Fruit fly (Drosophila melanogaster) ovary, adult (tissue): ENCODE measurements around the gene CG12499.

ENCODE experiments used
- CG17801 ChIP-seq: fragments of 200-800 bp; optimal IDR thresholded peaks from 2 replicates; lab custom pipeline; 2019; ENCODE audit warnings: missing biosample characterization, mild to moderate bottlenecking, missing genetic modification characterization, moderate library complexity; ENCODE audit not compliant: partially characterized antibody

The CG12499 gene

DNA sequence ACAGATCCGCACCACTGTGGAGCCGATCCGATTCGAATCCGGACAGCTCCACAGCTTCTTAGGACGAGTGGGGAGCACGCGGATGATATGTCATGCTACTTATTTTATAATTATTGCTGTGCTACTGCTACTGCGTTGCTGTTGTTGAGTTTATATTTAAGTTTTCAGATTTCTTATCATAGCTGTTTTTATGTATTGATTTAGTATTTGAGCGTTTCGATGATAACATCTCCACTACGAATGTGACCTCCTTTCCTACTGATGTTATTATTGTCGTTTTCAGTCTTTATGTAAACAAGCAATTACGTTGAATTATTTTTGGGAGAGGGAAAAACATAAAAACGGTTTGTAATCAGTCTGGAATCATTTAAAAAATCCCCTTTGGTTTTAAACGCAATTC, 9.6 kb upstream of the CG12499 start:
- no peak for TF ChIP-seq CG17801 (GFP tag; lab: Kevin White, UChicago)

DNA sequence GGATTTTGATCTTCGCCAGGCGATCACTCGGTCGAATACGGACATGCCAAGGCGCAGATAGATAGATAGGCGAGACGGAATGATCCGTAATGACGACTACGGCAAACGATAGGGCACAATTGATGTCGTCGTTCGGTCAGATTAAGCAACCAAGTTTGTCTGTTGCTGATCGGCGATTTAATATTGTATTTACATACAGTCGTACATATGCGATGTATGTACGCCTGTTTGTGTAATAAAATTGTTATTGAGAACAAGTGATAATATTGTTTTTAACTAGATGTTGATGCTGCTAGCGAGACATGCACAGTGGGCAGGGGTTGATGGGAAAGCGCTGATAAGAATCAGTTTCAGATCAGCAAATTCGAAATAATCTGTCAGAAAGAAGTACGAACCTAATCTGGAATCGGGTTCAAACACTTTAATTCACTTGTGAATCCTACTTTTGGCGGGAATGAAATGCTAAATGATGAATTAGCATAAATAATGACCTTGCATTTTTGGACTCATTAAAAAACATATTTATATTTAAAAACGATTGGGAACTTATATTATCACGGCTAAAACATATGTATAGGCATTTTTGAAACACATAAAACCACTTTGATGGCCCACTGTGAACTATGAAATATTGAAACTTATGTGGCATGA, 9.1 kb upstream of the CG12499 start:
- TF ChIP-seq CG17801 (GFP tag; lab: Kevin White, UChicago): no peak

DNA sequence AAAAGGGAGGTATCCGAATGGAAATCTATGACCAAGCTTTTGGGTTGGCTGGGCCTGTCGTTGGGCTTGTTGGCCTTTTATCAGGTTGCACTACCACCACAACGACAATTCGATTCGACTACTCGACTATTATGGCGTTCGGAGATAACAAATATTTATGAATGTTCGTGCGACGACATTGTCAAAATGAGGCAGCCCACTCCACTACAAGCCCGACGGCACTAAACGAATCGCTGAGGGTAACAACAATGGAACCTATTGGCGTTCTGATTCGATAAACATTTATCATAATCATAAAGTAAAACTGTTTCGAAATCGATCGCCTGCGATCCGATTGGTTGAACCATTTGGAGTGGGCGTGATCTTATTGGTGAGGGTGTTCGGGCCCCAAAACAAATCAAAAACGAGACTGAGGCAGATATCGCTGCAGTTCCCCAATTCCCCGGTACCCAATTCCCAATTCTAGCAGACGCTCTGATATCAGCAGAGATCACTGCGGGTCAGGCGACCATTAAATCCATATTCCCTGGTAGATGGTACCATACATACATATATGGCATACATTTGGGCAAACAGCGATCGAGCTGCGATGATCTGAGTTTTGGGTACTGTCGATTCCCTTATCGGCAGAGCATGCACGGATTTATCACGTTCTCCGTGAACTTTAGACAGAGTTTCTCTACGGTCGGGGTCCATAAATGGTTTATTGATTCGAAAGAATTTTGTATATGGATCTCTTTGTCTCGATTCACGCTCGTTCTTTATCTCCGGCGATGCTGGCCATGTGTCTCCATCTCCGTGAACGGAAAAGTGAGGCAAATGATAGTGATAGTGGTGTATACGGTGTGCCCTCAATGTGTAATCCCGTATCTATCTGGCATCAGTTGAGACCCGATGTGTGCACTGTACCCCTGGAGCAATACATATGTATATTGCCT, 8.3 kb upstream of the CG12499 start:
- TF ChIP-seq CG17801 (GFP tag; lab: Kevin White, UChicago): no peak

DNA sequence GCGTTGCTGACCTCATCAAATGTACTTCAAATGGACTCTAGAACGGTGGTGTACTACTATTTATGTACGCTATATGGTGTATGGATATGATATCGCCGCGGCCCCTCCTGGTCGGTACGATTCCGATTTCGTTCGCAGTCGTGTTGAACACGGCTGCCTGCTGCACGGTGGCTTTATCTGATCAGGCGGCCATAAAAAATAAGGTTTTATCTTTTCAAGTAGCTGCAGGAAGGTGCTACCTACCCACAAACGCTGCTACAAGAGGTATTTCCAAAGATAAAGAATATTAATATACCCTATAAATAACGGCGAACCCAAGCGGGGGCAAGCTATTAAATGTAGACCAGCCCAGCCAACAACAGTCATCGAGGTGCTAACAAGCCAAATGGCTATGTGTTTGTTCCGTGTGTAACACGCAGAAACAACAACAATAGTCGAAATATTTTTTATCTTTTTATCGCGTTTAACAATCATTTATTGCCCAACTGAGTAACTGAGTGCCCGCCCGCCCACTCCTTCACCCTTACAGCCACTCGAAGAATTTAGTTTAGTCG, 3.6 kb upstream of the CG12499 start:
- no peak for TF ChIP-seq CG17801 (GFP tag; lab: Kevin White, UChicago)

dm6 chr3R:22447874-22448254, 1.5 kb upstream of the CG12499 start, which contains the start of gene CG34376:
TSS of gene CG34376 (plus strand) at chr3R:22448099.
- TF ChIP-seq CG17801 (GFP tag; lab: Kevin White, UChicago): peak; percentile 22

DNA sequence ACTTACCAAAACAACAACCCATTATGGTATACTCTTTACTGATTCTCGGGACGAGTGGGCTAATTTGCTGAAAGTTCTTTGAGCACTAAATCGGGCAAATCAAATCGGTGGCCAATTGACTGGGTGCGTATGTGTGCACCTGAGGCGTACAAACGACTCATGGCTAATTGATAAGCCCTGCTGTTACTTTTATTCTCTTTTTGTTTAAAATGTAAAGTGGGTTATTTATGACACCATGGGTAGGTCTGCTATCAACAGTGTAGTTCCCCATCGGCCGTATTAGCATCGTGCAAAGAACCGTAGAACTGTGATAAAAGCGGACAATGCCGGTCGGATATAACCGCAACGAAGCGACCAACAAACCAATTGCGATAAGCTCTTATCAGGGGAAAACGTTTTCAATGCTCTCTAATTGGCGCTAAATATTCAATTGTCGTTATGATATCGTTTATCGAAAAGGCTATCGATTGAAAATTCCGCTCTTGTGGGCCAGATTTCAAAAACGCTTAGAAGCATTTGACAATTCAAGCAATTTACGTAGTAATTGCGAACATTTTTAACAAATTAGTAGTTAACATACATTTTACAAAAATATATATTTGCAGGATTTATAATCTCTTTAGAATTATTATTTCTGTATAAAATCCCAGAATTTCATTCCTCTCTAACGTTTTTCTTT, 947 bp upstream of the CG12499 start, which contains the start of gene CG34288:
CG34288 (minus strand) TSS at position 69 of the 679 bp plus-strand sequence.
- TF ChIP-seq CG17801 (GFP tag; lab: Kevin White, UChicago): no peak

- TF ChIP-seq CG17801 (GFP tag; lab: Kevin White, UChicago): no peak
Measured at dm6 chr3R:22438301-22438700, 8.1 kb downstream of the CG12499 start.

dm6 chr3R:22436050-22436449, 10.3 kb downstream of the CG12499 start, which contains the start of gene CG13847:
TSS of gene CG13847 (minus strand) at chr3R:22436150.
- TF ChIP-seq CG17801 (GFP tag; lab: Kevin White, UChicago): no peak

dm6 chr3R:22432200-22432804, 14.1 kb downstream of the CG12499 start:
- no peak for TF ChIP-seq CG17801 (GFP tag; lab: Kevin White, UChicago)

- TF ChIP-seq CG17801 (GFP tag; lab: Kevin White, UChicago): peak; percentile 57
Measured at dm6 chr3R:22424602-22425190, 21.7 kb downstream of the CG12499 start, which contains the start of gene pinta. TSS of gene pinta (minus strand) at chr3R:22424929.

DNA sequence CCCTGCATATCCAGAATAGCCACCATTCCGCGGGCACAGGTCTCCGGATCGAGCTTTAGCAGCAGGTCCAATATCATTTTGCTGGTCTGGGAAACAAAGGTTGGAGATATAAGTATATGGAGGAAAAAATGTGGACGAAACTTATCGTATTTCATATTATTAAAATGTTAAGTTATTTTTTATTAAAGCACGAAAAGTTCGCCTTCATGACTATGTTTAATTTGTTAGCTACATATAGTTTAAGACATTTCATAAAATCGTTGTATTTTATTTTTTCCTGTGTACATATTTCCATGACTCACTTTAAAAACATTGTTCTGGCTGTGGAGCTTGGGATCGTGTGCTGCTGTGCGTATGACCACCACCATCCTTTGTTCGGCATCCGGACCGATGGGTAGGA, 22.4 kb downstream of the CG12499 start:
- no peak for TF ChIP-seq CG17801 (GFP tag; lab: Kevin White, UChicago)

dm6 chr3R:22421618-22422017, 24.8 kb downstream of the CG12499 start:
- TF ChIP-seq CG17801 (GFP tag; lab: Kevin White, UChicago): peak; percentile 67

dm6 chr3R:22420911-22421310, 25.5 kb downstream of the CG12499 start, which contains the start of the genes Nop56 and mats:
TSS of gene Nop56 (minus strand) at chr3R:22421068.
TSS of gene mats (plus strand) at chr3R:22421161.
- TF ChIP-seq CG17801 (GFP tag; lab: Kevin White, UChicago): peak; percentile 59
